Fruit fly (Drosophila melanogaster): ENCODE data around the gene tow.
A peak's percentile ranks its signal among the peaks of the same experiment; 100 is the strongest.

DNA sequence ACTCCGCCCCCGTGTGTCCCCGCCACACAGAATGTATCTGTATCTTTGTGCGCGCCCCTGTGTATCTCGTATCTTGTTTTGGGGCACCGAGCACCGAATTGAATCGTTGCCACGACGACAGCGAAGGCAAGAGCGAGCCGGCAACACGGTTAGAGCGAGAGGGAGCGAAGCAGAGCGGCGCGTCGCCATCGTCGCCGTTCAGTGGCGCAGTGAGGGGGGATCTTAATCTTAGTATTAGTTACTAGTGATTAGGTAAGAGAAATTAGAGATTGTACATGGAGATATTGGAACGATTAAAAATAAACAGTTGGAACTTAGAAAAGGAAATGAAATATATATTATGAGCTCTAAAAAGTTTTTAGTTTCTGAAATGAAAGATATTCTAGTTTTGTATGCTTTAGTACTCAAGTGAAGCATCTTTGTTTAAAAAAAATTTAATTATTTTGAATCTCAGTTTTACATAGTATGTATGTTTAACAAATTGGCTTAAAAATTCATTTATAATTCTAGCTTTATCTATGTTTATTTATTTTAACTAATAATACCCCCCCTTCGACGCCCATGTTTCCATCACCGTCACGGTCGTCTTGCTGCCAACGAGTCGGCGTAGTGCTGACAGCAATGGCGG is 46.4 kb downstream of the tow start:
- TF ChIP-seq CG11456 (GFP tag; IDR thresholded peaks at IDR 0.05) = peak; percentile 78
- peak; percentile 94 for TF ChIP-seq CG18619 (GFP tag; optimal IDR thresholded peaks at IDR 0.05)
- TF ChIP-seq CG7357 (GFP tag; IDR thresholded peaks at IDR 0.05) = peak; percentile 81
- peak; percentile 96 for TF ChIP-seq CG12659 (GFP tag; optimal IDR thresholded peaks at IDR 0.05)
- TF ChIP-seq Lhr (GFP tag; optimal IDR thresholded peaks at IDR 0.05) = peak; percentile 58
- 0 out of 2 replicates have a peak, but pooled peaks have one; percentile 20 for TF ChIP-seq dimm (GFP tag; IDR thresholded peaks at IDR 0.05)
- peak; percentile 81 for TF ChIP-seq CG8359 (GFP tag; optimal IDR thresholded peaks at IDR 0.05; ENCODE audit: borderline replicate concordance)
- TF ChIP-seq insv (GFP tag; optimal IDR thresholded peaks at IDR 0.05) = peak in 1 of 2 experiments; percentile 41
- TF ChIP-seq CG1647 (GFP tag; optimal IDR thresholded peaks at IDR 0.05) = no peak
